Fruit fly (Drosophila melanogaster) whole organism, prepupa: ENCODE measurements around the gene Cp7Fc.

Experiments used
- Blimp-1 ChIP-seq: fragments of 200-800 bp; sonication (Bioruptor generic); optimal IDR thresholded peaks from 3 replicates; lab custom pipeline; 2017; ENCODE audit warnings: missing biosample characterization, missing genetic modification characterization, mild to moderate bottlenecking, moderate library complexity, missing genetic modification reagents
- CG1621 ChIP-seq: fragments of 200-800 bp; sonication (Bioruptor generic); optimal IDR thresholded peaks from 3 replicates; lab custom pipeline; 2018; ENCODE audit warnings: missing biosample characterization, mild to moderate bottlenecking, missing genetic modification characterization
- CG16779 ChIP-seq: fragments of 200-800 bp; sonication (Bioruptor generic); optimal IDR thresholded peaks from 3 replicates; lab custom pipeline; 2017; ENCODE audit warnings: missing biosample characterization, mild to moderate bottlenecking, missing genetic modification characterization
- CG32006 ChIP-seq: fragments of 200-800 bp; sonication (Bioruptor generic); optimal IDR thresholded peaks from 3 replicates; lab custom pipeline; 2017; ENCODE audit warnings: missing biosample characterization, mild to moderate bottlenecking, missing genetic modification characterization
- CG34406 ChIP-seq: fragments of 200-800 bp; sonication (Bioruptor generic); optimal IDR thresholded peaks from 3 replicates; lab custom pipeline; 2016; ENCODE audit warnings: missing biosample characterization, missing genetic modification characterization
- CG6163 ChIP-seq: fragments of 200-800 bp; sonication (Bioruptor generic); IDR thresholded peaks from 3 replicates; pipeline ENCODE4 v1.3.6; 2022; ENCODE audit warnings: missing biosample characterization, missing genetic modification characterization
- CG6276 ChIP-seq: fragments of 200-800 bp; sonication (Bioruptor generic); optimal IDR thresholded peaks from 2 replicates; lab custom pipeline; 2017; ENCODE audit warnings: missing biosample characterization, mild to moderate bottlenecking, missing genetic modification characterization
- CG6792 ChIP-seq: fragments of 200-800 bp; sonication (Bioruptor generic); optimal IDR thresholded peaks from 3 replicates; lab custom pipeline; 2016; ENCODE audit warnings: missing biosample characterization, missing genetic modification characterization
- CG6808 ChIP-seq: fragments of 200-800 bp; sonication (Bioruptor generic); optimal IDR thresholded peaks from 3 replicates; lab custom pipeline; 2017; ENCODE audit warnings: missing biosample characterization, missing genetic modification characterization, mild to moderate bottlenecking, moderate library complexity, missing genetic modification reagents
- CG7368 ChIP-seq: fragments of 200-800 bp; sonication (Bioruptor generic); optimal IDR thresholded peaks from 3 replicates; lab custom pipeline; 2016; ENCODE audit warnings: missing biosample characterization, missing genetic modification characterization
- CG8319 ChIP-seq: fragments of 200-800 bp; sonication (Bioruptor generic); optimal IDR thresholded peaks from 3 replicates; lab custom pipeline; 2016; ENCODE audit warnings: missing biosample characterization, missing genetic modification characterization
- Eip75B ChIP-seq: fragments of 200-800 bp; sonication (Bioruptor generic); optimal IDR thresholded peaks from 3 replicates; lab custom pipeline; 2016; ENCODE audit warnings: missing biosample characterization, missing genetic modification characterization
- Eip78C ChIP-seq: fragments of 200-800 bp; sonication (Bioruptor generic); peaks from one replicate; lab custom pipeline; 2016; ENCODE audit warnings: missing biosample characterization, missing genetic modification characterization
- Hr38 ChIP-seq: sonication (Bioruptor generic); optimal IDR thresholded peaks from 2 replicates; lab custom pipeline; 2016; ENCODE audit warnings: missing biosample characterization, missing genetic modification characterization
- Lpt ChIP-seq: fragments of 200-800 bp; sonication (Bioruptor generic); optimal IDR thresholded peaks from 3 replicates; lab custom pipeline; 2016; ENCODE audit warnings: missing biosample characterization, missing genetic modification characterization
- OdsH ChIP-seq: fragments of 200-800 bp; sonication (Bioruptor generic); optimal IDR thresholded peaks from 3 replicates; lab custom pipeline; 2016; ENCODE audit warnings: missing biosample characterization, missing genetic modification characterization
- Smox ChIP-seq: fragments of 200-800 bp; sonication (Bioruptor generic); optimal IDR thresholded peaks from 3 replicates; lab custom pipeline; 2016; ENCODE audit warnings: missing biosample characterization, missing genetic modification characterization
- achi ChIP-seq: fragments of 200-800 bp; sonication (Bioruptor generic); optimal IDR thresholded peaks from 3 replicates; lab custom pipeline; 2016; ENCODE audit warnings: missing biosample characterization, missing genetic modification characterization
- dsx ChIP-seq: fragments of 200-800 bp; optimal IDR thresholded peaks from 3 replicates; lab custom pipeline; 2019; ENCODE audit warnings: missing biosample characterization, mild to moderate bottlenecking, missing genetic modification characterization, moderate library complexity; ENCODE audit not compliant: poor library complexity, severe bottlenecking
- fd59A ChIP-seq: fragments of 200-800 bp; sonication (Bioruptor generic); optimal IDR thresholded peaks from 2 replicates; lab custom pipeline; 2017; ENCODE audit warnings: missing biosample characterization, mild to moderate bottlenecking, missing genetic modification characterization, missing genetic modification reagents
- fkh ChIP-seq: fragments of 200-800 bp; sonication (Bioruptor generic); optimal IDR thresholded peaks from 3 replicates; lab custom pipeline; 2017; ENCODE audit warnings: missing biosample characterization, mild to moderate bottlenecking, missing genetic modification characterization, moderate library complexity
- lz ChIP-seq: fragments of 200-800 bp; sonication (Bioruptor generic); optimal IDR thresholded peaks from 3 replicates; lab custom pipeline; 2016; ENCODE audit warnings: missing biosample characterization, missing genetic modification characterization
- pdm3 ChIP-seq: fragments of 200-800 bp; sonication (Bioruptor generic); optimal IDR thresholded peaks from 3 replicates; lab custom pipeline; 2016; ENCODE audit warnings: missing biosample characterization, missing genetic modification characterization
- salr ChIP-seq, 2 experiments: fragments of 200-800 bp; sonication (Bioruptor generic); optimal IDR thresholded peaks; 3 replicates each; lab custom pipeline; 2016 to 2018; ENCODE audit warnings: missing biosample characterization in 2 of 2, missing genetic modification characterization in 2 of 2, mild to moderate bottlenecking in 1 of 2
- spab ChIP-seq: fragments of 200-800 bp; sonication (Bioruptor generic); optimal IDR thresholded peaks from 2 replicates; lab custom pipeline; 2017; ENCODE audit warnings: missing biosample characterization, mild to moderate bottlenecking, missing genetic modification characterization, missing genetic modification reagents
- ss ChIP-seq, 2 experiments: fragments of 200-800 bp; sonication (Bioruptor generic); optimal IDR thresholded peaks; 2 replicates in 1 of 2; 3 replicates in 1 of 2; lab custom pipeline; 2017 to 2018; ENCODE audit warnings: mild to moderate bottlenecking in 2 of 2, missing biosample characterization in 2 of 2, missing genetic modification characterization in 2 of 2, moderate library complexity in 1 of 2
- svp ChIP-seq: fragments of 200-800 bp; sonication (Bioruptor generic); peaks from one replicate; lab custom pipeline; 2016; ENCODE audit warnings: missing biosample characterization, missing genetic modification characterization

Gene Cp7Fc

dm6 chrX:8522504-8522903 is 45.6 kb downstream of the Cp7Fc start (continued):
- TF ChIP-seq lz (GFP tag; lab: Kevin White, UChicago) (no peak), OdsH (GFP tag; lab: Kevin White, UChicago) (no peak), dsx (GFP tag; lab: Kevin White, UChicago) (no peak), ss (GFP tag; optimal IDR thresholded peaks at IDR 0.05; lab: Kevin White, UChicago) (no peak), pdm3 (GFP tag; lab: Kevin White, UChicago) (no peak), Blimp-1 (GFP tag; lab: Kevin White, UChicago) (no peak), CG8319 (GFP tag; lab: Kevin White, UChicago) (no peak), CG6792 (GFP tag; lab: Kevin White, UChicago) (no peak), Lpt (GFP tag; lab: Kevin White, UChicago) (no peak), CG6163 (GFP tag; lab: Robert Waterston, UW) (no peak), CG16779 (tag; lab: Kevin White, UChicago) (no peak), CG1621 (tag; lab: Kevin White, UChicago) (no peak), achi (GFP tag; lab: Kevin White, UChicago) (no peak), spab (GFP tag; lab: Kevin White, UChicago) (no peak), Eip75B (no peak), CG6808 (GFP tag; lab: Kevin White, UChicago) (no peak), fd59A (GFP tag; lab: Kevin White, UChicago) (no peak), Smox (GFP tag; lab: Kevin White, UChicago) (no peak), Eip78C (peak; percentile 38), CG7368 (GFP tag; lab: Kevin White, UChicago) (no peak), CG6276 (GFP tag; lab: Kevin White, UChicago) (no peak), salr (GFP tag; optimal IDR thresholded peaks at IDR 0.05; lab: Kevin White, UChicago) (no peak), CG32006 (no peak), fkh (GFP tag; lab: Kevin White, UChicago) (peak; percentile 35), svp (GFP tag; lab: Kevin White, UChicago) (no peak), CG34406 (GFP tag; lab: Kevin White, UChicago) (no peak), Hr38 (GFP tag; lab: Kevin White, UChicago) (no peak)
- TF ChIP-seq, all 60 proteins: peak for 10

- TF ChIP-seq svp (GFP tag; lab: Kevin White, UChicago) (peak; percentile 49), CG1621 (tag; lab: Kevin White, UChicago) (no peak), CG8319 (GFP tag; lab: Kevin White, UChicago) (no peak)
These were observed 46.7 kb downstream of the Cp7Fc start for dm6 chrX:8523572-8524155.
